Worm (Caenorhabditis elegans) whole organism, L2 larva: ENCODE data around the gene tra-3.

Experiments
- elt-3 ChIP-seq: sonication (generic microtip); optimal IDR thresholded peaks from 2 replicates; lab custom pipeline; 2017; ENCODE audit warnings: missing biosample characterization, missing genetic modification characterization
- mdl-1 ChIP-seq, 2 experiments: fragments of 150-350 bp in 1 of 2; sonication (generic microtip) in 1 of 2; optimal IDR thresholded peaks; 2 replicates each; lab custom pipeline; 2017; ENCODE audit warnings: missing biosample characterization in 2 of 2, missing genetic modification characterization in 2 of 2
- sma-3 ChIP-seq: sonication (generic microtip); optimal IDR thresholded peaks from 2 replicates; lab custom pipeline; 2016; ENCODE audit warnings: missing genetic modification reagents, missing genetic modification characterization, missing compliant biosample characterization
- unc-39 ChIP-seq: fragments of 150-350 bp; optimal IDR thresholded peaks from 2 replicates; lab custom pipeline; 2014; ENCODE audit warnings: missing biosample characterization, missing genetic modification characterization
- ztf-11 ChIP-seq: sonication (generic microtip); optimal IDR thresholded peaks from 2 replicates; lab custom pipeline; 2017; ENCODE audit warnings: missing biosample characterization, missing genetic modification characterization

- TF ChIP-seq sma-3 (GFP tag; lab: Kevin White, UChicago) (no peak), ztf-11 (no peak), unc-39 (tag; lab: Kevin White, UChicago) (no peak), mdl-1 (tag; optimal IDR thresholded peaks at IDR 0.05; lab: Kevin White, UChicago) (no peak), elt-3 (tag; lab: Kevin White, UChicago) (no peak)
Observed at ce11 chrIV:14456667-14457066, 12.7 kb upstream of the tra-3 start, which contains the start of gene nspg-9.
